Worm (Caenorhabditis elegans): ENCODE measurements around the gene pdf-2.

pdf-2 gene

DNA sequence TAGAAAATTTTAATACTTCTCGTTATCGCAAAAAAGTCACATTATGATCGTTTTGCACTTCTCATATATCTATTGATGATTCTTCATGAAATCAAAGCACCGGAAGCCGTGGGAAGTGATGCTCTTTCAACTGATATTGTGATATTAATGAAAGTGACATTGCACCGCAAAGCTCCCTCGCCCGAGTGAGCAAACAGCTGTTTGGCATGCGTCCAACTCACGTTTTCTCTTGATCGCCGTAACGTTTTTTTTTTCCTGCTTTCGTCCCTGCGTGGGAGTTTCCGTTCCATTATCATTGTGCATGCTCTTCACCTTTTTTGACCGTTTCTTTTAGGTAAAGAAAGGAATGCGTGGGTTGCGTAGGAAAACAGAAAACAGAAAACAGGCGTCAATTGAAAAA lies 25.7 kb downstream of the pdf-2 start:
- TF ChIP-seq nhr-11 (tag; optimal IDR thresholded peaks at IDR 0.05) (no peak), pha-4 (tag; optimal IDR thresholded peaks at IDR 0.05) (no peak), nhr-43 (tag; optimal IDR thresholded peaks at IDR 0.05; ENCODE audit: poor library complexity, severe bottlenecking) (no peak), hmg-11 (tag; optimal IDR thresholded peaks at IDR 0.05) (no peak), fkh-2 (tag; optimal IDR thresholded peaks at IDR 0.05) (no peak), ceh-28 (tag; optimal IDR thresholded peaks at IDR 0.05) (no peak), skn-1 (tag; optimal IDR thresholded peaks at IDR 0.05) (no peak), nfya-1 (tag; optimal IDR thresholded peaks at IDR 0.05; ENCODE audit: insufficient read depth) (no peak), jun-1 (tag; optimal IDR thresholded peaks at IDR 0.05) (no peak), eor-1 (tag; optimal IDR thresholded peaks at IDR 0.05) (no peak), fkh-10 (GFP tag; optimal IDR thresholded peaks at IDR 0.05) (no peak), egl-5 (tag; optimal IDR thresholded peaks at IDR 0.05) (no peak), ama-1 (optimal IDR thresholded peaks at IDR 0.05) (no peak), nhr-23 (tag; optimal IDR thresholded peaks at IDR 0.05) (no peak), pqm-1 (tag; optimal IDR thresholded peaks at IDR 0.05) (no peak), lin-39 (tag; optimal IDR thresholded peaks at IDR 0.05) (no peak), ZK546.5 (tag; optimal IDR thresholded peaks at IDR 0.05) (no peak), elt-3 (tag; optimal IDR thresholded peaks at IDR 0.05) (no peak), nhr-67 (tag; optimal IDR thresholded peaks at IDR 0.05) (no peak)

- TF ChIP-seq pqm-1 (tag; optimal IDR thresholded peaks at IDR 0.05): no peak
- no peak for TF ChIP-seq nhr-67 (tag; optimal IDR thresholded peaks at IDR 0.05)
- no peak for TF ChIP-seq ZK546.5 (tag; optimal IDR thresholded peaks at IDR 0.05)
- no peak for TF ChIP-seq jun-1 (tag; optimal IDR thresholded peaks at IDR 0.05)
- no peak for TF ChIP-seq egl-27 (tag; optimal IDR thresholded peaks at IDR 0.05)
- no peak for TF ChIP-seq ztf-11 (tag; optimal IDR thresholded peaks at IDR 0.05)
- no peak for TF ChIP-seq R02D3.7 (tag; optimal IDR thresholded peaks at IDR 0.05)
- no peak for TF ChIP-seq ceh-82 (tag; optimal IDR thresholded peaks at IDR 0.05)
- no peak for TF ChIP-seq mdl-1 (tag; optimal IDR thresholded peaks at IDR 0.05)
- no peak for TF ChIP-seq nhr-23 (tag; optimal IDR thresholded peaks at IDR 0.05)
- TF ChIP-seq lin-39 (tag; optimal IDR thresholded peaks at IDR 0.05): no peak
Observed at ce11 chrX:2190740-2191139, 27.6 kb downstream of the pdf-2 start.

- TF ChIP-seq elt-1 (tag; optimal IDR thresholded peaks at IDR 0.05) (no peak), hmg-11 (tag; optimal IDR thresholded peaks at IDR 0.05) (no peak), ceh-9 (tag; optimal IDR thresholded peaks at IDR 0.05) (no peak), ZK546.5 (tag; optimal IDR thresholded peaks at IDR 0.05) (no peak), pha-4 (tag; optimal IDR thresholded peaks at IDR 0.05) (peak; percentile 45), sea-2 (GFP tag; optimal IDR thresholded peaks at IDR 0.05) (no peak), fkh-2 (tag; optimal IDR thresholded peaks at IDR 0.05) (no peak), aly-2 (tag; optimal IDR thresholded peaks at IDR 0.05) (no peak), fkh-10 (GFP tag; optimal IDR thresholded peaks at IDR 0.05) (peak; percentile 77), daf-12 (tag; optimal IDR thresholded peaks at IDR 0.05) (no peak), nfya-1 (tag; optimal IDR thresholded peaks at IDR 0.05; ENCODE audit: insufficient read depth) (no peak)
Observed at ce11 chrX:2191925-2192554, 28.9 kb downstream of the pdf-2 start, which contains the start of gene gap-1. gap-1 (plus strand) TSS chrX:2192504.

DNA sequence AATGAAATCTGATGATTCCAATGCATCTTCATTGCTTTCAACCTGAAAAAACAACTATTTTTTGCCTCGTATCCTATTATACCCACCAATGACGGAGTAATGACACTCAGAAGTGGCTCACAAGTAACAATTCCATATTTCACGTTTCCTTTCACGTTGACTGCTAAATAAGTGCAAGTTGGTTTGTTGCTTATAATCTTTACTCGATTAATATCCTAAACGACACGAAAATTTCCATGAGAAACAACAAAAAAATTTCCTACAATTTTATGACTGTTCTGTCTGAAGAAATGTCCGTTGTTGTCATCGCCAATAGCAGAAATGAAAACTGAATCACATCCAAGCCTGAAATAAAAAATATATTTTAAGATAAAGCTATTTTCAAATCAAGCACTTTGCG lies 34.3 kb downstream of the pdf-2 start:
- no peak for TF ChIP-seq zag-1 (tag; optimal IDR thresholded peaks at IDR 0.05)
- no peak for TF ChIP-seq jun-1 (tag; optimal IDR thresholded peaks at IDR 0.05)
- no peak for TF ChIP-seq nhr-76 (tag; optimal IDR thresholded peaks at IDR 0.05)
- no peak for TF ChIP-seq nhr-67 (tag; optimal IDR thresholded peaks at IDR 0.05)
- no peak for TF ChIP-seq unc-62 (GFP tag; optimal IDR thresholded peaks at IDR 0.05)
- TF ChIP-seq ceh-16 (tag; optimal IDR thresholded peaks at IDR 0.05): no peak
- TF ChIP-seq elt-2 (tag; optimal IDR thresholded peaks at IDR 0.05): no peak
- no peak for TF ChIP-seq aly-2 (tag; optimal IDR thresholded peaks at IDR 0.05)
- no peak for TF ChIP-seq ceh-28 (tag; optimal IDR thresholded peaks at IDR 0.05)
- TF ChIP-seq R02D3.7 (tag; optimal IDR thresholded peaks at IDR 0.05): no peak
- no peak for TF ChIP-seq mdl-1 (tag; optimal IDR thresholded peaks at IDR 0.05)
- TF ChIP-seq fkh-2 (tag; optimal IDR thresholded peaks at IDR 0.05): no peak
- TF ChIP-seq nhr-77 (tag; optimal IDR thresholded peaks at IDR 0.05): no peak
- no peak for TF ChIP-seq eor-1 (tag; optimal IDR thresholded peaks at IDR 0.05)
- no peak for TF ChIP-seq tbx-2 (tag; optimal IDR thresholded peaks at IDR 0.05)
- no peak for TF ChIP-seq ceh-82 (tag; optimal IDR thresholded peaks at IDR 0.05)
- no peak for TF ChIP-seq hmg-11 (tag; optimal IDR thresholded peaks at IDR 0.05)
